Worm (Caenorhabditis elegans) whole organism, L4/young adult: ENCODE measurements around the gene sas-5.

Experiments
- W03F9.2 ChIP-seq: fragments of 150-350 bp; optimal IDR thresholded peaks from 2 replicates; lab custom pipeline; 2014; ENCODE audit warnings: missing biosample characterization, missing genetic modification characterization
- dao-5 ChIP-seq: sonication (generic microtip); optimal IDR thresholded peaks from 2 replicates; lab custom pipeline; 2016; ENCODE audit warnings: missing genotype, missing genetic modification characterization, moderate library complexity, missing compliant biosample characterization
- him-1 ChIP-seq: sonication (generic microtip); optimal IDR thresholded peaks from 2 replicates; lab custom pipeline; 2016; ENCODE audit warnings: missing genotype, missing genetic modification reagents, missing genetic modification characterization, missing compliant biosample characterization

- TF ChIP-seq W03F9.2 (tag; lab: Kevin White, UChicago), result peak; percentile 34
- peak; percentile 44 for TF ChIP-seq him-1 (tag; lab: Kevin White, UChicago)
- TF ChIP-seq dao-5 (tag; lab: Kevin White, UChicago), result no peak
Observed at ce11 chrV:11644166-11644565, 33.6 kb downstream of the sas-5 start, which contains the start of gene bir-1.
